Worm (Caenorhabditis elegans): Measurements from ENCODE around the gene Y113G7B.28.

Gene Y113G7B.28

ce11 chrV:20237429-20237828, 41.6 kb downstream of the Y113G7B.28 start, which contains the start of gene sld-5:
sld-5 (minus strand) TSS chrV:20237745.
- TF ChIP-seq aha-1 (tag) (peak; percentile 93), R02D3.7 (tag; optimal IDR thresholded peaks at IDR 0.05) (no peak), spr-1 (tag; optimal IDR thresholded peaks at IDR 0.05) (no peak), ctbp-1 (GFP tag; IDR thresholded peaks at IDR 0.05) (no peak)

ce11 chrV:20241243-20241862, 45.6 kb downstream of the Y113G7B.28 start:
- TF ChIP-seq F26F4.8 (GFP tag; conservative IDR thresholded peaks at IDR 0.05): 0 out of 2 replicates have a peak, but pooled peaks have one; percentile 8
- TF ChIP-seq F44E2.7 (GFP tag; IDR thresholded peaks at IDR 0.05): peak; percentile 66; the same call in 1 of the 2 replicates
- no peak for TF ChIP-seq tra-1 (GFP tag; IDR thresholded peaks at IDR 0.05)
- TF ChIP-seq dmd-6 (GFP tag; IDR thresholded peaks at IDR 0.05): no peak
- TF ChIP-seq ceh-62 (tag; optimal IDR thresholded peaks at IDR 0.05): no peak
- no peak for TF ChIP-seq nhr-6 (tag; optimal IDR thresholded peaks at IDR 0.05)
- TF ChIP-seq ceh-44 (GFP tag; IDR thresholded peaks at IDR 0.05): no peak
- no peak for TF ChIP-seq lin-38 (GFP tag; IDR thresholded peaks at IDR 0.05)
- TF ChIP-seq set-16 (GFP tag; IDR thresholded peaks at IDR 0.05): peak; percentile 97
- no peak for TF ChIP-seq hmg-1.1 (GFP tag; IDR thresholded peaks at IDR 0.05)
- TF ChIP-seq unc-62 (GFP tag; optimal IDR thresholded peaks at IDR 0.05 in 1 of 2): peak in 1 of 2 experiments; percentile 18
- no peak for TF ChIP-seq unc-62 (tag; optimal IDR thresholded peaks at IDR 0.05)
- no peak for TF ChIP-seq daf-12 (tag; optimal IDR thresholded peaks at IDR 0.05)
- TF ChIP-seq pha-4 (GFP tag; IDR thresholded peaks at IDR 0.05): peak; percentile 28; the same call in 1 of the 2 replicates
- TF ChIP-seq pha-4 (tag; optimal IDR thresholded peaks at IDR 0.05): no peak

Measured in whole organism, L4 larva.